Fruit fly (Drosophila melanogaster) whole organism, prepupa: Measurements from ENCODE around the gene CG10031.

Source experiments
- CG11294 ChIP-seq: fragments of 200-800 bp; sonication (Bioruptor generic); IDR thresholded peaks from 2 replicates; pipeline ENCODE4 v1.3.6; 2022; ENCODE audit warnings: missing biosample characterization, missing genetic modification characterization
- CG11762 ChIP-seq: fragments of 200-800 bp; sonication (Bioruptor generic); optimal IDR thresholded peaks from 3 replicates; lab custom pipeline; 2016; ENCODE audit warnings: missing biosample characterization, missing genetic modification characterization; ENCODE audit not compliant: insufficient read depth
- CG1621 ChIP-seq: fragments of 200-800 bp; sonication (Bioruptor generic); optimal IDR thresholded peaks from 3 replicates; lab custom pipeline; 2018; ENCODE audit warnings: missing biosample characterization, mild to moderate bottlenecking, missing genetic modification characterization
- CG16779 ChIP-seq: fragments of 200-800 bp; sonication (Bioruptor generic); optimal IDR thresholded peaks from 3 replicates; lab custom pipeline; 2017; ENCODE audit warnings: missing biosample characterization, mild to moderate bottlenecking, missing genetic modification characterization
- CG34406 ChIP-seq: fragments of 200-800 bp; sonication (Bioruptor generic); optimal IDR thresholded peaks from 3 replicates; lab custom pipeline; 2016; ENCODE audit warnings: missing biosample characterization, missing genetic modification characterization
- CG6276 ChIP-seq: fragments of 200-800 bp; sonication (Bioruptor generic); optimal IDR thresholded peaks from 2 replicates; lab custom pipeline; 2017; ENCODE audit warnings: missing biosample characterization, mild to moderate bottlenecking, missing genetic modification characterization
- CG6808 ChIP-seq: fragments of 200-800 bp; sonication (Bioruptor generic); optimal IDR thresholded peaks from 3 replicates; lab custom pipeline; 2017; ENCODE audit warnings: missing biosample characterization, missing genetic modification characterization, mild to moderate bottlenecking, moderate library complexity, missing genetic modification reagents
- CG9139 ChIP-seq: fragments of 200-800 bp; sonication (Bioruptor generic); optimal IDR thresholded peaks from 3 replicates; lab custom pipeline; 2017; ENCODE audit warnings: missing biosample characterization, mild to moderate bottlenecking, missing genetic modification characterization
- Gug ChIP-seq: fragments of 200-800 bp; sonication (Bioruptor generic); IDR thresholded peaks from 2 replicates; pipeline ENCODE4 v1.3.6; 2022; ENCODE audit warnings: missing biosample characterization, missing genetic modification characterization
- Hr38 ChIP-seq: sonication (Bioruptor generic); optimal IDR thresholded peaks from 2 replicates; lab custom pipeline; 2016; ENCODE audit warnings: missing biosample characterization, missing genetic modification characterization
- salr ChIP-seq, 2 experiments: fragments of 200-800 bp; sonication (Bioruptor generic); optimal IDR thresholded peaks; 3 replicates each; lab custom pipeline; 2016 to 2018; ENCODE audit warnings: missing biosample characterization in 2 of 2, missing genetic modification characterization in 2 of 2, mild to moderate bottlenecking in 1 of 2

DNA sequence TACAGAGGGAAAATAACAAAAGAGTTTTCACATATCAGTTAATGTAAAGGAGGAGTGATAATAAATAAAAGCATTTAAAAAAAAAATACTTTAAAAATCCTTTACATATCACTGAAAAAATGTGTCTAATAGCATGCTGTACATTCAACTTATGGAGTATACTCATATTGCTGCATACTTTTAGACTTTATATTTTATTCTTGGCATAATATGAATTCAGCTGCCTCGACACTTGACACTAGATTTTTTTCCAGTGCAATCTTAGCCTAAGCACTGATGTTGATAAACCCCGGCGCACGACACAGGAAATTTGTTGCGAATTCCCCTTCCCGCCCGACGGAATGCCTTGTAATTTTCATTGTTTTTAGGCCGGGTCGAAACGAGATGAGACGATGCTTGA is 41.6 kb upstream of the CG10031 start:
- TF ChIP-seq CG6276: no peak
- TF ChIP-seq CG6808 (GFP tag; lab: Kevin White, UChicago): no peak
- no peak for TF ChIP-seq salr (GFP tag; optimal IDR thresholded peaks at IDR 0.05; lab: Kevin White, UChicago)
- TF ChIP-seq Gug (GFP tag; lab: Robert Waterston, UW): no peak
- TF ChIP-seq CG1621 (tag; lab: Kevin White, UChicago): no peak
- TF ChIP-seq Hr38 (GFP tag; lab: Kevin White, UChicago): no peak
- TF ChIP-seq CG34406 (GFP tag; lab: Kevin White, UChicago): no peak
- no peak for TF ChIP-seq CG9139 (GFP tag; lab: Kevin White, UChicago)
- TF ChIP-seq CG16779 (tag; lab: Kevin White, UChicago): no peak
- no peak for TF ChIP-seq CG11294 (GFP tag; lab: Robert Waterston, UW)
- no peak for TF ChIP-seq CG11762
